Worm (Caenorhabditis elegans) whole organism, L4/young adult: Measurements from ENCODE around the gene F23F1.10.

ENCODE experiments used
- W03F9.2 ChIP-seq: fragments of 150-350 bp; optimal IDR thresholded peaks from 2 replicates; lab custom pipeline; 2014; ENCODE audit warnings: missing biosample characterization, missing genetic modification characterization
- dao-5 ChIP-seq: sonication (generic microtip); optimal IDR thresholded peaks from 2 replicates; lab custom pipeline; 2016; ENCODE audit warnings: missing genotype, missing genetic modification characterization, moderate library complexity, missing compliant biosample characterization
- him-1 ChIP-seq: sonication (generic microtip); optimal IDR thresholded peaks from 2 replicates; lab custom pipeline; 2016; ENCODE audit warnings: missing genotype, missing genetic modification reagents, missing genetic modification characterization, missing compliant biosample characterization

- TF ChIP-seq W03F9.2 (no peak), him-1 (no peak), dao-5 (tag; lab: Kevin White, UChicago) (no peak)
Measured at ce11 chrII:73329-73728, 31.5 kb upstream of the F23F1.10 start.
